Worm (Caenorhabditis elegans) whole organism, late embryonic: Measurements from ENCODE around the gene sid-5.
A peak's percentile ranks its signal among the peaks of the same experiment; 100 is the strongest.

ENCODE experiments used
- C38D4.7 ChIP-seq: fragments of 200-800 bp; sonication (Bioruptor generic); optimal IDR thresholded peaks from 2 replicates; lab custom pipeline; 2018; ENCODE audit warnings: mild to moderate bottlenecking, missing genetic modification characterization, moderate library complexity, missing compliant biosample characterization
- K02D7.2 ChIP-seq: sonication (generic microtip); optimal IDR thresholded peaks from 2 replicates; lab custom pipeline; 2017; ENCODE audit warnings: mild to moderate bottlenecking, missing genetic modification characterization, missing compliant biosample characterization
- T23F11.4 ChIP-seq: fragments of 200-800 bp; sonication (Bioruptor generic); optimal IDR thresholded peaks from 2 replicates; lab custom pipeline; 2018; ENCODE audit warnings: mild to moderate bottlenecking, missing genetic modification characterization, missing compliant biosample characterization
- ahr-1 ChIP-seq: sonication (generic microtip); optimal IDR thresholded peaks from 2 replicates; lab custom pipeline; 2016; ENCODE audit warnings: missing genetic modification characterization, missing compliant biosample characterization
- ceh-14 ChIP-seq: sonication (generic microtip); optimal IDR thresholded peaks from 2 replicates; lab custom pipeline; 2016; ENCODE audit warnings: missing genotype, missing genetic modification characterization, missing compliant biosample characterization
- ceh-18 ChIP-seq: sonication (generic microtip); optimal IDR thresholded peaks from 2 replicates; lab custom pipeline; 2016; ENCODE audit warnings: missing genetic modification characterization, missing compliant biosample characterization
- ceh-19 ChIP-seq: fragments of 200-800 bp; sonication (Bioruptor generic); optimal IDR thresholded peaks from 2 replicates; lab custom pipeline; 2018; ENCODE audit warnings: mild to moderate bottlenecking, missing genetic modification characterization, missing compliant biosample characterization
- ceh-22 ChIP-seq: sonication (generic microtip); optimal IDR thresholded peaks from 2 replicates; lab custom pipeline; 2017; ENCODE audit warnings: missing biosample characterization, missing genetic modification characterization
- ceh-31 ChIP-seq: sonication (generic microtip); optimal IDR thresholded peaks from 2 replicates; lab custom pipeline; 2016; ENCODE audit warnings: missing genetic modification characterization, missing compliant biosample characterization
- ceh-45 ChIP-seq: fragments of 200-800 bp; sonication (Bioruptor generic); IDR thresholded peaks from 2 replicates; pipeline ENCODE4 v1.3.6; 2022; ENCODE audit warnings: missing genetic modification reagents, missing genetic modification characterization, missing compliant biosample characterization
- ceh-48 ChIP-seq: sonication (generic microtip); optimal IDR thresholded peaks from 2 replicates; lab custom pipeline; 2016; ENCODE audit warnings: missing genetic modification characterization, inconsistent platforms, missing compliant biosample characterization
- ceh-6 ChIP-seq: fragments of 200-800 bp; sonication (Bioruptor generic); optimal IDR thresholded peaks from 2 replicates; lab custom pipeline; 2018; ENCODE audit warnings: mild to moderate bottlenecking, missing genetic modification characterization, missing compliant biosample characterization
- dve-1 ChIP-seq: sonication (generic microtip); optimal IDR thresholded peaks from 2 replicates; lab custom pipeline; 2017; ENCODE audit warnings: antibody characterized with exemption, mild to moderate bottlenecking, missing genetic modification characterization, missing compliant biosample characterization
- elt-2 ChIP-seq: sonication (generic microtip); optimal IDR thresholded peaks from 2 replicates; lab custom pipeline; 2016; ENCODE audit warnings: missing genetic modification reagents, missing genetic modification characterization, missing compliant biosample characterization
- elt-4 ChIP-seq: sonication (generic microtip); optimal IDR thresholded peaks from 2 replicates; lab custom pipeline; 2016; ENCODE audit warnings: missing genetic modification characterization, missing compliant biosample characterization
- ets-4 ChIP-seq: sonication (generic microtip); optimal IDR thresholded peaks from 2 replicates; lab custom pipeline; 2016; ENCODE audit warnings: missing genetic modification characterization, missing compliant biosample characterization
- eyg-1 ChIP-seq: sonication (generic microtip); optimal IDR thresholded peaks from 2 replicates; lab custom pipeline; 2016; ENCODE audit warnings: missing genotype, missing genetic modification characterization, missing compliant biosample characterization
- fax-1 ChIP-seq: sonication (generic microtip); optimal IDR thresholded peaks from 2 replicates; lab custom pipeline; 2016; ENCODE audit warnings: missing genotype, missing genetic modification characterization, missing compliant biosample characterization
- fkh-10 ChIP-seq: fragments of 150-350 bp; optimal IDR thresholded peaks from 2 replicates; lab custom pipeline; 2014; ENCODE audit warnings: missing biosample characterization, missing genetic modification reagents, missing genetic modification characterization
- fkh-6 ChIP-seq: sonication (generic microtip); optimal IDR thresholded peaks from 2 replicates; lab custom pipeline; 2016; ENCODE audit warnings: missing genetic modification characterization, missing compliant biosample characterization
- gmeb-2 ChIP-seq: sonication (generic microtip); optimal IDR thresholded peaks from 2 replicates; lab custom pipeline; 2016; ENCODE audit warnings: missing genetic modification characterization, inconsistent platforms, missing compliant biosample characterization
- hlh-15 ChIP-seq: sonication (generic microtip); optimal IDR thresholded peaks from 2 replicates; lab custom pipeline; 2016; ENCODE audit warnings: missing genetic modification characterization, missing compliant biosample characterization
- hlh-6 ChIP-seq: sonication (generic microtip); optimal IDR thresholded peaks from 2 replicates; lab custom pipeline; 2016; ENCODE audit warnings: missing genotype, missing genetic modification characterization, missing compliant biosample characterization
- lin-11 ChIP-seq: fragments of 200-800 bp; sonication (Bioruptor generic); optimal IDR thresholded peaks from 2 replicates; lab custom pipeline; 2018; ENCODE audit warnings: mild to moderate bottlenecking, missing genetic modification characterization, missing compliant biosample characterization
- mec-3 ChIP-seq: sonication (generic microtip); optimal IDR thresholded peaks from 2 replicates; lab custom pipeline; 2016; ENCODE audit warnings: borderline replicate concordance, missing genetic modification characterization, missing compliant biosample characterization
- nfya-1 ChIP-seq: sonication (generic microtip); optimal IDR thresholded peaks from 2 replicates; lab custom pipeline; 2017; ENCODE audit warnings: missing genetic modification characterization, mild to moderate bottlenecking, missing compliant biosample characterization, antibody characterized with exemption, moderate library complexity
- nhr-232 ChIP-seq: sonication (generic microtip); optimal IDR thresholded peaks from 2 replicates; lab custom pipeline; 2016; ENCODE audit warnings: missing genetic modification characterization, missing compliant biosample characterization
- pat-9 ChIP-seq: fragments of 200-800 bp; sonication (Bioruptor generic); optimal IDR thresholded peaks from 2 replicates; lab custom pipeline; 2018; ENCODE audit warnings: mild to moderate bottlenecking, missing genetic modification characterization, moderate library complexity, missing compliant biosample characterization
- pax-1 ChIP-seq: fragments of 150-350 bp; optimal IDR thresholded peaks from 2 replicates; lab custom pipeline; 2014; ENCODE audit warnings: missing biosample characterization, missing genetic modification characterization
- pha-2 ChIP-seq: sonication (generic microtip); optimal IDR thresholded peaks from 2 replicates; lab custom pipeline; 2017; ENCODE audit warnings: mild to moderate bottlenecking, missing genetic modification characterization, missing compliant biosample characterization
- pha-4 ChIP-seq: fragments of 150-350 bp; optimal IDR thresholded peaks from 2 replicates; lab custom pipeline; 2018; ENCODE audit warnings: missing biosample characterization, missing genetic modification reagents, missing genetic modification characterization
- pqm-1 ChIP-seq: sonication (generic microtip); optimal IDR thresholded peaks from 2 replicates; lab custom pipeline; 2016; ENCODE audit warnings: missing genetic modification characterization, missing compliant biosample characterization
- rnt-1 ChIP-seq: sonication (generic microtip); optimal IDR thresholded peaks from 2 replicates; lab custom pipeline; 2016; ENCODE audit warnings: missing genetic modification characterization, missing compliant biosample characterization
- sdc-2 ChIP-seq: sonication (generic microtip); optimal IDR thresholded peaks from 2 replicates; lab custom pipeline; 2016; ENCODE audit warnings: missing genotype, missing genetic modification characterization, missing compliant biosample characterization
- sox-4 ChIP-seq: sonication (generic microtip); optimal IDR thresholded peaks from 2 replicates; lab custom pipeline; 2017; ENCODE audit warnings: mild to moderate bottlenecking, missing genetic modification characterization, inconsistent platforms, missing compliant biosample characterization
- tbx-7 ChIP-seq: sonication (generic microtip); optimal IDR thresholded peaks from 2 replicates; lab custom pipeline; 2016; ENCODE audit warnings: missing genotype, missing genetic modification characterization, missing compliant biosample characterization
- unc-3 ChIP-seq, 2 experiments: fragments of 200-800 bp in 1 of 2; sonication (Bioruptor generic) in 1 of 2; sonication (generic microtip) in 1 of 2; conservative IDR thresholded peaks in 1 of 2; optimal IDR thresholded peaks in 1 of 2; 2 replicates each; pipeline versions ENCODE4 v1.3.6 to Lab custom; 2016 to 2022; ENCODE audit warnings: missing compliant biosample characterization in 2 of 2, missing genetic modification characterization in 2 of 2, missing genetic modification reagents in 1 of 2
- unc-42 ChIP-seq: sonication (generic microtip); optimal IDR thresholded peaks from 2 replicates; lab custom pipeline; 2016; ENCODE audit warnings: missing genotype, missing genetic modification characterization, missing compliant biosample characterization
- unc-55 ChIP-seq: sonication (generic microtip); optimal IDR thresholded peaks from 2 replicates; lab custom pipeline; 2017; ENCODE audit warnings: missing biosample characterization, missing genetic modification reagents, missing genetic modification characterization

Gene sid-5

DNA sequence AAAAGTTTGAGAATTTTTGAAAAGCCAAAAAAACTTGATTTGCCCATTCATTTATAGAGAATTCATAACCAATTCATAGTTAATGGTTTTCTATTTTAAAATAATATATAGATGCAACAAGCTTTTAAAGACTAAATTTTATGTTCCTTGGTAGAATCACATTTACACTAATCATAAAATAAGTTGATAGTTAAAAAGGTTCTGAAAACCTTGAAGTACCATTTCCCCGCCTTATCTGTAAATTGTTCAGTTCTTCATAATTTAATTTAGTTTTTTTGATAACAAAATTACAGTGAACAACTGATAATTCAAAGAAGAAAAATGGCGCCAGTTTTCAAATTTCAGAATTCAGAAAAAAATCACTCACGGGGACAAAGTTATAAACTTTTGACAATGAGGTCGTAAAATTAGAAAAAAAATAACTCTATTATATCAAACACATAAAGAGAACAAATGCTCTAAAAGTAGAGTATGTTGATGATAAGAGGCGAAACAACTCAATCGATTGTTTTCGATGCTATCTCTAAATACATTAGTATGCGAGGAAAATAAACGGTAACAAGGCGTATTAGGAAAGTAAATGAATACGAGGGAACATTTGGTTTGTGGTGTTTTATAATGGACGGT, 19.2 kb upstream of the sid-5 start, which contains the start of gene F41C6.7:
Gene F41C6.7, minus strand, starts transcription at position 51 of the 627 bp plus-strand sequence.
- TF ChIP-seq elt-2 (tag; lab: Kevin White, UChicago) (peak; percentile 25), pha-2 (tag; lab: Kevin White, UChicago) (no peak)

DNA sequence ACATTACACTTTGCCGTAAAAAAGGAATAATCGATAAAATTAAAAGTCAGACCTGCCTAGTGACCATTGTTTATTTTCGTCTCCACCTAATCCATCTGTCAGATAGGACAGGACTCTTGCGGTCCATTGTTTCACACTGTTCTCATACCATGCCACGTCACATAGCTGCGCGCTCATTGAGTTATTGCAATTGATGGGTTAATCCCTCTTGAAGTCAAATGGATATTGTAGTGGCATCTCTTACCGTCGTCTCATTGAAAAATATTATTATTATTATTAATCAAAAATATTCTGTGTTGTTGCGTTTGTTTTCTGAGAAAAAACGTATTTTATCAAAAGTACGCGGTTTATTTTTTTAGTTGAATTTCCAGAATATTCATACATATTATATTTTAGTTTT, 16.3 kb upstream of the sid-5 start:
- TF ChIP-seq C38D4.7 (GFP tag; lab: Kevin White, UChicago) (no peak), lin-11 (tag; lab: Kevin White, UChicago) (no peak), fax-1 (tag; lab: Kevin White, UChicago) (no peak), sox-4 (no peak), tbx-7 (tag; lab: Kevin White, UChicago) (no peak)

DNA sequence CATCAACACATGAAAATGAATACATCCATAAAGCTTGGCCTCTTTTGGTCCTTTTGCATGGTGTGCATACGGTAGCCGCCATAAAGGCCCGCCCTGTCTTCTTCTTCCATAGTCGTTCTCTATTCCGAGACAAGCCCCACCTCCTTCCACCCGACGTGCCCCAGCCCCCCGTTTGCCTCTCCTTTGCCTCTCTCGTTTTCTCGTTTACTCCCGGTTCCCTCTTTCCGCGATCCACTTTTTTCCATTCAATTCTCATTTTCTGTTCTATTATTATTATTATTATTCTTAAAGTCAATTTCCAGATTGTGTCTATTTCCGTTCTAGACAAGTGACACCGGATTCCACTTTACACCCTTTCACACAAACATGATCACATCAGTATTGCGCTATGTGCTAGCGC, 15.1 kb upstream of the sid-5 start, which contains the start of gene unc-6:
Gene unc-6, plus strand, starts transcription at position 301 of the 400 bp plus-strand sequence.
- TF ChIP-seq ceh-45 (GFP tag; lab: Robert Waterston, UW) (no peak), gmeb-2 (tag; lab: Kevin White, UChicago) (no peak), dve-1 (tag; lab: Kevin White, UChicago) (no peak), T23F11.4 (GFP tag; lab: Kevin White, UChicago) (no peak), K02D7.2 (tag; lab: Kevin White, UChicago) (no peak)

DNA sequence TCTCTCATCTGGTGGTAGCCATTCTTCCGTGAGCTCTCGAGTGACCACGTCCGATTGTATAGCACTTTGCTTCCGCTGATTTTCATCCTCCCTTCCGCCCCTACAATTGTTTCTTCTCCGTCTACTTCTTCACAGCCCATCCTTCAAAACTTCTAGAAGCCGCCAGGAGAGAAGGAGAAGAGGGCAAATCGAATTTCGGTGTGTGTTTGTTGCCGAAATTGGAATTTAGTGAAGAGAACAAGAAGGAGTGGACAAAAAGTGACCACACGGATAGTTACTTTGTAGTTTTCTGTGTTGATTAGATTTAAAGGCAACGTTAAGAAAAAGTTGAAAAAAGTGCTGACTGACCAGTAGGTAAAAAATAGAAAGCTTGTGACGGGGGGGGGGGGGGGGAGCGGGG, 11.4 kb upstream of the sid-5 start:
- no peak for TF ChIP-seq ahr-1 (tag; lab: Kevin White, UChicago)
- peak; percentile 40 for TF ChIP-seq ceh-31 (tag; lab: Kevin White, UChicago)
- TF ChIP-seq unc-42: peak; percentile 49
- no peak for TF ChIP-seq ceh-48 (tag; lab: Kevin White, UChicago)

DNA sequence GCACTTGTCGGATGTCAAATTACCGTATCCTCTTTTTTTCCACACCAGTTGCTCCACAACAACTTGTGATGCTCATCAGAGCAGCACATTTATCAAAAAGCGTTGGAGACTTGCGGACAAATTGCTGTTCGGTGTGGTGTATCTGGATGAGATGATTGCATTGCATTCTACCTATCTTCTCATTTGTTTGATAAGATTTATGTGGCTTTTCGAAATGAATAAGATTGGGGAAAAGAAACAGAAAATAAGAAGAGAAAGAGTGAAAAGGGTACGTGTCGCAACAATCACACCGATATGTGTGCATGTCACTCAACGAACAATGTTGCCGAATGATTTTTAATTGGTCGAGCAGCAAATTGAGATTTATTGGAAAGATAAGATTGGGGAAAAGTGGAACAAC, 10.4 kb upstream of the sid-5 start:
- peak; percentile 91 for TF ChIP-seq unc-55 (GFP tag; lab: Kevin White, UChicago)
- no peak for TF ChIP-seq nhr-232 (tag; lab: Kevin White, UChicago)
- TF ChIP-seq ets-4 (tag; lab: Kevin White, UChicago): no peak
- TF ChIP-seq rnt-1: peak; percentile 64

DNA sequence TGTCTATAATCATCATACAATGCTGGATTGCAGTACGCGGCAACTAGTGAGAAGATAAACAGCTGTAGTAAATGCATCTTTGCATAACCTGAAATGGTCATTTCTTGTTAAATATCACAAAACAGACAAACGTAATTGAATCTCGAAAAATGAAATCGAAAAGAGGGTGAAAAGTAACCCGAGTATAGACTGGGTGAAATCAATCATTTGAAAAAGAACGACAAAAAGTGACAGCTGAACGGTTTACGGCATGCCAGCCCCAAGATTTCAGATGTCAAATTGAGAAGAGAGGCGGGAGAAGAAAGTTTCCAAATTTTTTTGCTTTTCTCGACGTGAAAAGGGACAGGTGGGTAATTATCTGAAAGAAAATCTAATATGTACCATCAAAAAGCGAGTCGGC, 4.7 kb upstream of the sid-5 start, which contains the start of gene F14B8.4:
Gene F14B8.4, minus strand, starts transcription at position 101 of the 400 bp plus-strand sequence.
- TF ChIP-seq ceh-45 (GFP tag; lab: Robert Waterston, UW): no peak
- no peak for TF ChIP-seq hlh-15 (tag; lab: Kevin White, UChicago)
- TF ChIP-seq sox-4: no peak
- no peak for TF ChIP-seq nfya-1 (tag; lab: Kevin White, UChicago)
- TF ChIP-seq eyg-1 (tag; lab: Kevin White, UChicago): no peak
- no peak for TF ChIP-seq unc-3 (GFP tag; conservative IDR thresholded peaks at IDR 0.05; lab: Robert Waterston, UW)
- no peak for TF ChIP-seq unc-3 (tag; optimal IDR thresholded peaks at IDR 0.05; lab: Kevin White, UChicago)
- no peak for TF ChIP-seq ceh-14
- TF ChIP-seq elt-2 (tag; lab: Kevin White, UChicago): no peak
- TF ChIP-seq elt-4 (tag; lab: Kevin White, UChicago): no peak
- TF ChIP-seq ceh-18 (tag; lab: Kevin White, UChicago): no peak
- TF ChIP-seq ceh-6: no peak

DNA sequence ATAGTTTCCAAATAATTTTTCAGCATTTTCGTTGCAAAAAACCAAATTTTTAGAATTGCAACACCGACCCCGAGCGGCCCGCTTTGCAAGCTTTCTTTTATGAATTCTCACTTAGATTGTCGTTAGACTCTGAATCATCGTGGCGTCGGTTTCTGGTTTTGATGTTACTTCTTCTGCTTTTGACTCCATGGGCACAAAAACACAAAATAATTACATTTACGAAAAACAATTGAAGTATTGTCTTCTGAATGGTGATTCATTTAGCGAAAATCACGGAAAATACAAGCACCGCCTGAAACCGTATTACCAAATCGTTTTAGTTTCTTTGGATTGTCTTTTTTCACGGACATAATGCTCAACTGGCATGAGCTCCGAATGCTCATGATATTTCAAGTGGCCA, 3.4 kb upstream of the sid-5 start, which contains the start of gene pes-23:
Gene pes-23, plus strand, starts transcription at position 301 of the 400 bp plus-strand sequence.
- TF ChIP-seq C38D4.7 (GFP tag; lab: Kevin White, UChicago) (no peak), ceh-19 (GFP tag; lab: Kevin White, UChicago) (no peak), hlh-6 (tag; lab: Kevin White, UChicago) (no peak), sdc-2 (tag; lab: Kevin White, UChicago) (no peak), ceh-18 (tag; lab: Kevin White, UChicago) (no peak), pha-4 (tag; lab: Kevin White, UChicago) (no peak), pat-9 (tag; lab: Kevin White, UChicago) (no peak), gmeb-2 (tag; lab: Kevin White, UChicago) (no peak), nfya-1 (tag; lab: Kevin White, UChicago) (no peak), pha-2 (tag; lab: Kevin White, UChicago) (no peak), ceh-22 (tag; lab: Kevin White, UChicago) (no peak), ets-4 (tag; lab: Kevin White, UChicago) (no peak), mec-3 (no peak), pax-1 (tag; lab: Kevin White, UChicago) (no peak), sox-4 (no peak), fkh-6 (tag; lab: Kevin White, UChicago) (no peak), pqm-1 (tag; lab: Kevin White, UChicago) (no peak), fkh-10 (GFP tag; lab: Kevin White, UChicago) (no peak)
